Worm (Caenorhabditis elegans) whole organism, L4/young adult: ENCODE data around the gene tag-120.
A peak's percentile ranks its signal among the peaks of the same experiment; 100 is the strongest.

Source experiments
- W03F9.2 ChIP-seq: fragments of 150-350 bp; optimal IDR thresholded peaks from 2 replicates; lab custom pipeline; 2014; ENCODE audit warnings: missing biosample characterization, missing genetic modification characterization
- dao-5 ChIP-seq: sonication (generic microtip); optimal IDR thresholded peaks from 2 replicates; lab custom pipeline; 2016; ENCODE audit warnings: missing genotype, missing genetic modification characterization, moderate library complexity, missing compliant biosample characterization
- him-1 ChIP-seq: sonication (generic microtip); optimal IDR thresholded peaks from 2 replicates; lab custom pipeline; 2016; ENCODE audit warnings: missing genotype, missing genetic modification reagents, missing genetic modification characterization, missing compliant biosample characterization

tag-120 gene

DNA sequence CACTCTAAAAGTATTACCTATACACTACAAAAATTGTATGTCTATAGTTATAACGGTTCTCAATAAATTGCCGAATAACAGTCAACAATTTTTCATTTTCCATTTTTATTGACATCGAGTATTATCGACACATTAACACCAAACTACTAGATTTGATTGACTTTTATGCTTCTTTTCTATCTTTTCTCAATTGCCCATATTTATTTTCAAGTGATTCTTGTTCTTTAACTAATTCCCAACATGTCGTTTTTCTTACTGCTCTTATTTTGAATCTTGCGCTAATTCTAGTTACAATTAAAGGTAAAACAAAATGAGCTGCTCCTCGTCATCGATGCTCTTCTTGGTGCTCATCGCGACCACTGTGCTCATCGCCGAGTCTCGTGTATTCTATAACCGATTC lies 31.6 kb downstream of the tag-120 start, which contains the start of gene cthd-1:
cthd-1 (plus strand) TSS at position 301 of the 400 bp plus-strand sequence.
- TF ChIP-seq him-1 (tag; lab: Kevin White, UChicago) = no peak
- no peak for TF ChIP-seq dao-5 (tag; lab: Kevin White, UChicago)
- TF ChIP-seq W03F9.2 (tag; lab: Kevin White, UChicago) = no peak

DNA sequence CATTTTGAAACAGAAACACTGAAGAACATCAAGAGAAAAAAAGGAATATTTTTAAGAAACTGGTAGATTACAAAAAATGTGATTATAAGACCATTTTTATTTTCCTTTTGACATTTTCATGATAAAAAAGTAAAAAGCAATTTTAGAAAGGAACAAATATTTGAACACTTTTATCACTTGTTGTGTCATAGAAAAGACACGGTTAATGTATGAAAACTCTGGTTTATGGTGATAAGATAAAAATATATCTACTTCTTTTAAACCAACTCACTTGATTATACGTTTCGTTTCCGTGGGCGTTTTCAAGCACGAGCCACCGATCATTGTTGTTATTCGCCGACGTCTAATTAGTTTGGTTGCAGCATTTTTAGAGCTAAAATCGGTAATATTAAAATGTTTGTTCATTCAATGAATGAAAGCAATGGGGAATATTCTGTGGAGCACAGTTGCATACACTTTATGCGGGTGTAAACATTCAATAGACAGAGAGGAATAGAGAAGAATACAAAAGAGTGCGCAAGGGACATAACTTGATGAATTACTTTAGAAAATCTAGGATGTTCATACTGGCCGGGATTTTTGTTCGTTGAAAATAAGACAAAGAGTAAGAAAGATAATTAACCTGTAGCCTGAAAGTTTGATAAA lies 36.3 kb downstream of the tag-120 start, which contains the start of gene sulp-8:
sulp-8 (minus strand) TSS at position 469 of the 645 bp plus-strand sequence.
- TF ChIP-seq dao-5 (tag; lab: Kevin White, UChicago) (no peak), him-1 (tag; lab: Kevin White, UChicago) (no peak)

DNA sequence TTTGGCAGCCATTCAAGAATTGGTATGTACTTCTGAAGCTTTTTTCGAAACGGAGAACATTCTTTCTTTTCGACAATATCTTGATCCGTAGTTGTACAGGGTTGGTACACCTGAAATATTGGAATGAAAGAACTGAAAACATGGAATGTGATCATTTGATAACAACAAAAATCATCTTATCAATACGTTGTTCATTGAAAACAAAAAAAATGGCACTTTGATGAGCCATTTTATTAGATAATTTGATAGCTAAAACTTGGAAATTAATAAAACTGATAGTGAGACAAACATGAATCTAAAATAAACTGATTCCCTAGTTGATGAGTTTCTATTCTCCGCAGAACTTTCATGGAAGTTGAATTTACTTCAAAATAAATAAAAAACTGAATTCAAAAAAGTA lies 37.1 kb downstream of the tag-120 start:
- TF ChIP-seq W03F9.2 (tag; lab: Kevin White, UChicago) (no peak), dao-5 (tag; lab: Kevin White, UChicago) (no peak), him-1 (tag; lab: Kevin White, UChicago) (no peak)

DNA sequence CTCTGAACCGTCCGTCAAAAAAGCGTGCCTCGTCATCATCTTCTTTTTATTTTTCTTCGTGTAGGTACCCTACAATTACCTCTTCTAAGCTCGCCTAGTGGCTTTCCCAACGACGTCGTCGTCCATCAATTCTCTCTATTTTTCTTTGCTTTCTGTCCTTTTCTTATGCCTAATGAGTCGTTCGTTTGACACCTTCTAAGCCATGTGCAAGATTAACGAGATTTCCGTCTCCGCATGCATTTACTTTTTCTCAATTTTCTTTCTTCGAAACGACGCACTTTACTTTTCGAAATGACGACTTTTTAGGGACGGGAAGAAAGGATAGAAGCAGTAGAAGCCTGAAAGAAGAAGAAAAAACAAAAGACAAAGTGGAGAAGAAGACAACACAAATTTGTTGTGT lies 43.2 kb downstream of the tag-120 start, which contains the start of gene ZK287.1:
ZK287.1 (plus strand) TSS at position 301 of the 400 bp plus-strand sequence.
- TF ChIP-seq dao-5 (tag; lab: Kevin White, UChicago) = no peak
- TF ChIP-seq him-1 (tag; lab: Kevin White, UChicago) = no peak
- no peak for TF ChIP-seq W03F9.2 (tag; lab: Kevin White, UChicago)

DNA sequence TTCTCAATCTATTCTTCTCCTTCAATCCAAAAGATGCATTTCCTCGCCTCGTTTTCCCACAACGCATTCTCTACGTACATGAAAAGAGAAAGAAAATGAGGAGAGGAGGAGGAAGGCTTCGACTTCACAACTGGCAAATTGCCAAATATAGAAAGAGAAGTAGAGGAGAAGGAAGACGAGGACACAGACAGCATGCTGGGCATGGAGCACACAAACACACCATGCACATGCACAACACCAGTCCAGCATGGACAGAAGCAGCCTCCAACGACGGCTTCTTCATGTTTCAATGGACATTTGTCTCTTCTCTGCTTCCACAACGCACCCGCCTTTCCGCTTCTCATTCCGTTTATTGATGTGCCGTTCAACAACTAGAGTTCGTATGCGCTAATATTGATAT lies 45.0 kb downstream of the tag-120 start:
- peak; percentile 58 for TF ChIP-seq him-1 (tag; lab: Kevin White, UChicago)
- TF ChIP-seq W03F9.2 (tag; lab: Kevin White, UChicago) = no peak

DNA sequence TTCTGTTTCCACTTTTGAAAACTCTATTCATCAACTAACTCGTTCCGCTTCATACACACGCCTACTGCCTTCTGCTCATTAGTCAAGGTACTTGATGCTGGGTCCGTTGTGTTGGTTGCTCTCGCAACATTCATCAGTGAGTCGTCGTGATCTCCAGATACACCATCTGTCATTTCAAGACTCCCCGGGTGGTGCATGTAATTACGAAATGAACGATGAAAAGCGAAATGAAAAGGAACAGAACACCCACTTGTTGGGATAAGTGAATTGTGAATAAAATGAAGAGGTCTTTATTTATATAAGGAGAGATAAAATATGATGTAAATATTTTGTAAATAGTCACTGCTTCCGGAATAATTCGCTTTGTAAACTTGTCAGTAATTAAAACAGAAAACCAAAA lies 45.7 kb downstream of the tag-120 start:
- TF ChIP-seq W03F9.2 (tag; lab: Kevin White, UChicago) (no peak), him-1 (tag; lab: Kevin White, UChicago) (no peak), dao-5 (tag; lab: Kevin White, UChicago) (no peak)

DNA sequence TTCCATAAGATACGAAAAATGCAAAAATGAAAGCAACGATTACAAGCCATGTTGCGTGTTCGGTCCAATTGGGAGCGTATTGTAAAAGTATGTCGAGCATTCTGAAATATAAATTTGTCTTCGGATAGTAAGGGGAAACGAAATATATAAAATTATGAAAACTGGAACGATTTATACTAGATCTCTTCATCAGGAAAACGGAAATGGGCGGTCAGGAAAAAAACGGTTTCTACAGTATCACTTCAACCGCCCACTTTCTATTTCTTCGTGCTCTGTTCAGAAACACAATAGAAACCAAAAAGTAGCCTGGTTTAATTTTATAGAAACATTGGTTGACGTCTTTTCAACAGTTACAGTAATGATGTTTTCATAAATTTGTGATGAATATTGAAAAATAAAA lies 48.1 kb downstream of the tag-120 start, which contains the start of gene pitr-4:
pitr-4 (minus strand) TSS at position 101 of the 400 bp plus-strand sequence.
- TF ChIP-seq dao-5 (tag; lab: Kevin White, UChicago) (no peak), him-1 (tag; lab: Kevin White, UChicago) (no peak), W03F9.2 (tag; lab: Kevin White, UChicago) (no peak)
